Worm (Caenorhabditis elegans) whole organism, L1 larva: Measurements from ENCODE around the gene F59A1.11.

ENCODE experiments used
- dsc-1 ChIP-seq: sonication (generic microtip); optimal IDR thresholded peaks from 2 replicates; lab custom pipeline; 2016; ENCODE audit warnings: mild to moderate bottlenecking, missing genetic modification characterization, missing compliant biosample characterization
- egl-27 ChIP-seq, 2 experiments: fragments of 150-350 bp in 1 of 2; sonication (generic microtip); optimal IDR thresholded peaks; 3 replicates each; lab custom pipeline; 2017 to 2018; ENCODE audit warnings: missing biosample characterization in 2 of 2, missing genetic modification characterization in 2 of 2, missing genetic modification reagents in 2 of 2
- elt-2 ChIP-seq: sonication (generic microtip); optimal IDR thresholded peaks from 2 replicates; lab custom pipeline; 2016; ENCODE audit warnings: missing genetic modification characterization, mild to moderate bottlenecking, inconsistent platforms, missing compliant biosample characterization, missing genetic modification reagents
- nhr-12 ChIP-seq: sonication (generic microtip); optimal IDR thresholded peaks from 2 replicates; lab custom pipeline; 2017; ENCODE audit warnings: missing biosample characterization, missing genetic modification characterization
- nhr-90 ChIP-seq: sonication (generic microtip); optimal IDR thresholded peaks from 2 replicates; lab custom pipeline; 2016; ENCODE audit warnings: mild to moderate bottlenecking, missing genetic modification characterization, missing compliant biosample characterization; ENCODE audit not compliant: poor library complexity
- rnt-1 ChIP-seq: sonication (generic microtip); optimal IDR thresholded peaks from 2 replicates; lab custom pipeline; 2016; ENCODE audit warnings: mild to moderate bottlenecking, missing genetic modification characterization, moderate library complexity, missing compliant biosample characterization
- zag-1 ChIP-seq: fragments of 150-350 bp; optimal IDR thresholded peaks from 2 replicates; lab custom pipeline; 2014; ENCODE audit warnings: missing biosample characterization, missing genetic modification characterization
- ztf-11 ChIP-seq, 2 experiments: sonication (generic microtip); optimal IDR thresholded peaks; 2 replicates each; lab custom pipeline; 2016 to 2017; ENCODE audit warnings: missing genetic modification characterization in 2 of 2, missing biosample characterization in 1 of 2, missing compliant biosample characterization in 1 of 2

ce11 chrV:17664367-17664766 lies 1.4 kb downstream of the F59A1.11 start:
- TF ChIP-seq dsc-1 (tag; lab: Kevin White, UChicago): no peak
- no peak for TF ChIP-seq zag-1 (tag; lab: Kevin White, UChicago)
- no peak for TF ChIP-seq elt-2 (tag; lab: Kevin White, UChicago)
- no peak for TF ChIP-seq rnt-1 (tag; lab: Kevin White, UChicago)
- TF ChIP-seq ztf-11 (tag; optimal IDR thresholded peaks at IDR 0.05; lab: Kevin White, UChicago): no peak
- TF ChIP-seq nhr-12 (tag; lab: Kevin White, UChicago): no peak
- no peak for TF ChIP-seq nhr-90 (tag; lab: Kevin White, UChicago)
- no peak for TF ChIP-seq egl-27 (tag; optimal IDR thresholded peaks at IDR 0.05; lab: Kevin White, UChicago)
